Fruit fly (Drosophila melanogaster) whole organism, embryonic: ENCODE data around the gene Tim8.
A peak's percentile ranks its signal among the peaks of the same experiment; 100 is the strongest.

ENCODE experiments used
- Ada2b ChIP-seq: fragments of 200-800 bp; sonication (Bioruptor generic); IDR thresholded peaks from 2 replicates; pipeline ENCODE4 v1.3.6; 2022; ENCODE audit warnings: missing biosample characterization, missing genetic modification characterization
- Atf-2 ChIP-seq: fragments of 200-800 bp; sonication (Bioruptor generic); optimal IDR thresholded peaks from 2 replicates; lab custom pipeline; 2016; ENCODE audit warnings: missing biosample characterization, missing genetic modification characterization
- Awh ChIP-seq: fragments of 200-800 bp; sonication (Bioruptor generic); IDR thresholded peaks from 2 replicates; pipeline ENCODE4, ENCODE4 v1.3.6; 2022; ENCODE audit warnings: missing biosample characterization, missing genetic modification characterization
- Blimp-1 ChIP-seq: fragments of 200-800 bp; sonication (Bioruptor generic); optimal IDR thresholded peaks from 3 replicates; lab custom pipeline; 2018; ENCODE audit warnings: missing biosample characterization, missing genetic modification characterization, mild to moderate bottlenecking, moderate library complexity, missing genetic modification reagents
- CG10431 ChIP-seq: fragments of 200-800 bp; sonication (Bioruptor generic); optimal IDR thresholded peaks from 3 replicates; lab custom pipeline; 2018; ENCODE audit warnings: missing biosample characterization, mild to moderate bottlenecking, missing genetic modification characterization
- CG11093 ChIP-seq: fragments of 200-800 bp; sonication (Bioruptor generic); IDR thresholded peaks from 3 replicates; pipeline ENCODE4 v1.3.6; 2022; ENCODE audit warnings: missing biosample characterization, missing genetic modification characterization
- CG11504 ChIP-seq: fragments of 200-800 bp; sonication (Bioruptor generic); optimal IDR thresholded peaks from 3 replicates; lab custom pipeline; 2019; ENCODE audit warnings: missing biosample characterization, mild to moderate bottlenecking, missing genetic modification characterization, moderate library complexity
- CG12391 ChIP-seq: fragments of 200-800 bp; sonication (Bioruptor generic); optimal IDR thresholded peaks from 3 replicates; lab custom pipeline; 2018; ENCODE audit warnings: missing biosample characterization, mild to moderate bottlenecking, missing genetic modification characterization, moderate library complexity
- CG12769 ChIP-seq: fragments of 200-800 bp; sonication (Bioruptor generic); optimal IDR thresholded peaks from 2 replicates; lab custom pipeline; 2019; ENCODE audit warnings: missing biosample characterization, mild to moderate bottlenecking, missing genetic modification characterization, moderate library complexity
- CG14014 ChIP-seq: fragments of 200-800 bp; sonication (Bioruptor generic); IDR thresholded peaks from 2 replicates; pipeline ENCODE4 v1.3.6; 2022; ENCODE audit warnings: missing biosample characterization, missing genetic modification characterization
- CG14860 ChIP-seq: fragments of 200-800 bp; sonication (Bioruptor generic); IDR thresholded peaks from 3 replicates; pipeline ENCODE4 v1.3.6; 2022; ENCODE audit warnings: missing biosample characterization, missing genetic modification characterization; ENCODE audit not compliant: partially characterized antibody
- CG1647 ChIP-seq: fragments of 200-800 bp; sonication (Bioruptor generic); optimal IDR thresholded peaks from 3 replicates; lab custom pipeline; 2016; ENCODE audit warnings: missing biosample characterization, missing genetic modification characterization
- CG18476 ChIP-seq: fragments of 200-800 bp; sonication (Bioruptor generic); optimal IDR thresholded peaks from 2 replicates; lab custom pipeline; 2016; ENCODE audit warnings: missing biosample characterization, mild to moderate bottlenecking, missing genetic modification characterization
- CG18764 ChIP-seq: fragments of 200-800 bp; sonication (Bioruptor generic); optimal IDR thresholded peaks from 3 replicates; lab custom pipeline; 2016; ENCODE audit warnings: missing biosample characterization, missing genetic modification characterization
- CG4282 ChIP-seq: fragments of 200-800 bp; sonication (Bioruptor generic); optimal IDR thresholded peaks from 2 replicates; lab custom pipeline; 2016; ENCODE audit warnings: missing biosample characterization, missing genetic modification characterization
- CG4730 ChIP-seq: fragments of 200-800 bp; sonication (Bioruptor generic); IDR thresholded peaks from 2 replicates; pipeline ENCODE4 v1.3.6; 2022; ENCODE audit warnings: missing biosample characterization, missing genetic modification characterization
- CG6854 ChIP-seq: fragments of 200-800 bp; sonication (Bioruptor generic); optimal IDR thresholded peaks from 3 replicates; lab custom pipeline; 2017; ENCODE audit warnings: missing biosample characterization, mild to moderate bottlenecking, missing genetic modification characterization
- CG7839 ChIP-seq: fragments of 200-800 bp; sonication (Bioruptor generic); optimal IDR thresholded peaks from 3 replicates; lab custom pipeline; 2018; ENCODE audit warnings: missing biosample characterization, mild to moderate bottlenecking, missing genetic modification characterization, moderate library complexity
- CG7963 ChIP-seq: fragments of 200-800 bp; sonication (Bioruptor generic); IDR thresholded peaks from 3 replicates; pipeline ENCODE4 v1.3.6; 2022; ENCODE audit warnings: missing biosample characterization, missing genetic modification characterization; ENCODE audit not compliant: partially characterized antibody
- CG8478 ChIP-seq: fragments of >200 bp; optimal IDR thresholded peaks from 2 replicates; lab custom pipeline; 2018
- Deaf1 ChIP-seq: fragments of 200-800 bp; optimal IDR thresholded peaks from 3 replicates; lab custom pipeline; 2019; ENCODE audit warnings: missing biosample characterization, mild to moderate bottlenecking, missing genetic modification characterization, moderate library complexity
- Dfd ChIP-seq, 2 experiments: fragments of >200 bp; optimal IDR thresholded peaks; 2 replicates each; lab custom pipeline; 2017; ENCODE audit warnings: missing biosample characterization in 2 of 2, missing genetic modification characterization in 2 of 2
- Gug ChIP-seq: fragments of 200-800 bp; sonication (Bioruptor generic); IDR thresholded peaks from 4 replicates; pipeline ENCODE4 v1.3.6; 2022; ENCODE audit warnings: missing biosample characterization, missing genetic modification characterization
- Hr39 ChIP-seq: fragments of >200 bp; optimal IDR thresholded peaks from 2 replicates; lab custom pipeline; 2017
- MESR4 ChIP-seq: fragments of 200-800 bp; sonication (Bioruptor generic); optimal IDR thresholded peaks from 2 replicates; lab custom pipeline; 2018; ENCODE audit warnings: missing biosample characterization, mild to moderate bottlenecking, missing genetic modification characterization, moderate library complexity
- Neu2 ChIP-seq: fragments of 200-800 bp; sonication (Bioruptor generic); optimal IDR thresholded peaks from 3 replicates; lab custom pipeline; 2016; ENCODE audit warnings: missing biosample characterization, missing genetic modification characterization, borderline replicate concordance
- Optix ChIP-seq: fragments of 200-800 bp; sonication (Bioruptor generic); IDR thresholded peaks from 3 replicates; pipeline ENCODE4 v1.3.6; 2022; ENCODE audit warnings: missing biosample characterization, missing genetic modification characterization
- Ravus ChIP-seq: fragments of 200-800 bp; sonication (Bioruptor generic); IDR thresholded peaks from 2 replicates; pipeline ENCODE4 v1.3.6; 2022; ENCODE audit warnings: missing biosample characterization, missing genetic modification characterization
- al ChIP-seq: fragments of 200-800 bp; sonication (Bioruptor generic); IDR thresholded peaks from 2 replicates; pipeline ENCODE4 v1.3.6; 2022; ENCODE audit warnings: missing biosample characterization, missing genetic modification characterization
- br ChIP-seq: fragments of >200 bp; optimal IDR thresholded peaks from 2 replicates; lab custom pipeline; 2017
- bsh ChIP-seq, 2 experiments: fragments of 200-800 bp; sonication (Bioruptor generic); optimal IDR thresholded peaks; 2 replicates each; lab custom pipeline; 2017 to 2018; ENCODE audit warnings: mild to moderate bottlenecking in 2 of 2, missing biosample characterization in 2 of 2, missing genetic modification characterization in 2 of 2, moderate library complexity in 1 of 2
- dmrt99B ChIP-seq: fragments of 200-800 bp; sonication (Bioruptor generic); optimal IDR thresholded peaks from 2 replicates; lab custom pipeline; 2018; ENCODE audit warnings: missing biosample characterization, mild to moderate bottlenecking, missing genetic modification characterization, moderate library complexity
- esg ChIP-seq: fragments of 200-800 bp; sonication (Bioruptor generic); conservative IDR thresholded peaks from 2 replicates; pipeline ENCODE4 v1.3.6; 2022; ENCODE audit warnings: missing biosample characterization, missing genetic modification characterization
- ewg ChIP-seq: fragments of 200-800 bp; sonication (Bioruptor generic); optimal IDR thresholded peaks from 3 replicates; lab custom pipeline; 2017; ENCODE audit warnings: mild to moderate bottlenecking, missing biosample characterization, missing genetic modification reagents, missing genetic modification characterization
- fd64A ChIP-seq: fragments of 200-800 bp; sonication (Bioruptor generic); optimal IDR thresholded peaks from 3 replicates; lab custom pipeline; 2018; ENCODE audit warnings: missing biosample characterization, mild to moderate bottlenecking, missing genetic modification characterization
- gcm2 ChIP-seq: fragments of 200-800 bp; sonication (Bioruptor generic); optimal IDR thresholded peaks from 2 replicates; lab custom pipeline; 2016; ENCODE audit warnings: missing biosample characterization, missing genetic modification characterization
- gfzf ChIP-seq: fragments of 200-800 bp; sonication (Bioruptor generic); optimal IDR thresholded peaks from 2 replicates; lab custom pipeline; 2016; ENCODE audit warnings: missing biosample characterization, mild to moderate bottlenecking, missing genetic modification characterization, moderate library complexity
- gsb ChIP-seq: fragments of 200-800 bp; sonication (Bioruptor generic); IDR thresholded peaks from 2 replicates; pipeline ENCODE4 v1.3.6; 2022; ENCODE audit warnings: missing biosample characterization, missing genetic modification characterization
- jumu ChIP-seq: fragments of 200-800 bp; sonication (Bioruptor generic); optimal IDR thresholded peaks from 3 replicates; lab custom pipeline; 2016; ENCODE audit warnings: missing biosample characterization, missing genetic modification characterization
- pnt ChIP-seq: fragments of 200-800 bp; sonication (Bioruptor generic); optimal IDR thresholded peaks from 3 replicates; lab custom pipeline; 2016; ENCODE audit warnings: missing biosample characterization, missing genetic modification characterization
- schlank ChIP-seq: fragments of 200-800 bp; sonication (Bioruptor generic); optimal IDR thresholded peaks from 2 replicates; lab custom pipeline; 2018; ENCODE audit warnings: missing biosample characterization, mild to moderate bottlenecking, missing genetic modification characterization
- scrt ChIP-seq: fragments of 200-800 bp; sonication (Bioruptor generic); optimal IDR thresholded peaks from 2 replicates; lab custom pipeline; 2018; ENCODE audit warnings: missing biosample characterization, mild to moderate bottlenecking, missing genetic modification characterization, moderate library complexity
- shn ChIP-seq: fragments of 200-800 bp; sonication (Bioruptor generic); optimal IDR thresholded peaks from 3 replicates; lab custom pipeline; 2016; ENCODE audit warnings: missing biosample characterization, missing genetic modification characterization
- sima ChIP-seq: fragments of 200-800 bp; sonication (Bioruptor generic); optimal IDR thresholded peaks from 2 replicates; lab custom pipeline; 2016; ENCODE audit warnings: missing biosample characterization, missing genetic modification characterization
- sr ChIP-seq: fragments of 200-800 bp; sonication (Bioruptor generic); IDR thresholded peaks from 3 replicates; pipeline ENCODE4 v1.3.6; 2022; ENCODE audit warnings: missing biosample characterization, missing genetic modification characterization
- stc ChIP-seq: fragments of 200-800 bp; sonication (Bioruptor generic); IDR thresholded peaks from 2 replicates; pipeline ENCODE4 v1.3.6; 2022; ENCODE audit warnings: missing biosample characterization, missing genetic modification characterization
- toy ChIP-seq: fragments of 200-800 bp; sonication (Bioruptor generic); IDR thresholded peaks from 2 replicates; pipeline ENCODE4 v1.3.6; 2022; ENCODE audit warnings: missing biosample characterization, missing genetic modification characterization
- trem ChIP-seq: fragments of 200-800 bp; optimal IDR thresholded peaks from 3 replicates; lab custom pipeline; 2019; ENCODE audit warnings: missing biosample characterization, mild to moderate bottlenecking, missing genetic modification characterization, moderate library complexity
- trh ChIP-seq: fragments of 200-800 bp; sonication (Bioruptor generic); optimal IDR thresholded peaks from 2 replicates; lab custom pipeline; 2016; ENCODE audit warnings: missing biosample characterization, missing genetic modification characterization
- z ChIP-seq: fragments of 200-800 bp; sonication (Bioruptor generic); IDR thresholded peaks from 3 replicates; pipeline ENCODE4 v1.3.6; 2022; ENCODE audit warnings: missing biosample characterization, missing genetic modification characterization
- zfh2 ChIP-seq: fragments of 200-800 bp; sonication (Bioruptor generic); optimal IDR thresholded peaks from 2 replicates; lab custom pipeline; 2016; ENCODE audit warnings: missing biosample characterization, missing genetic modification characterization

The Tim8 gene

DNA sequence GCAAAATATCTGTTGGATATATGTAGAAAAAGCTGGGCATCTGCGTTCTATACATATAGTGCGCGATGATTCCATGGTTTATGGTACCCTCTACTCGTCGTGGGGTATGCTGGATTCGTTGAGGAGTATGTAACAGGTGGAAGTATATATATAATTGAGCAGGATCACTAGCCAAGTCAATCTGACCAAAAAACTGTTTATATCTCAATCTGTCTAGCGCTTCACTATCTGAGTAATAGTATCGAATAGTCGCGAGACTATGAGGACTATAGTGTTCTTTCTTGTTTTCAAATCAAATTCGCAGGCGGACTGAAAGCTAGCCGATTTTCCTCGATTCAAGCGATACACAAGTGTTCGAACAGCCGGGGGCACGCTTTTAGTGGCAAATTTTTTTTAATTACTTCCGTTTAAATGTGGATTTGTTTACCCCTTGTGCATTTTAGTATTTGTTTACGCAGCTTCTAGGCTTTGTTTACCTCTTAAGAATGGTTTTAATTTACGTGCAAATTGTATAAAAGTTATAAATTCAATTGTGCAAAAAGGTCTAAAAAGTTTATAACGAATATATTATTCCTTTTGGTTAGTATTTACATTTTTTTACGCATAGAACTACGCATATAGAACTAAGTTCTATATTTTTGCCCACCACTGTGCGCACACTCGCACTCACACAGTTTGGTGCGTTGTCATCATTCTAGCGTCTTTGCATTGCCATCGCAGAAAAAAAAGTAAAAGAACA is 22.5 kb downstream of the Tim8 start (continued):
- no peak for TF ChIP-seq CG10431 (GFP tag; lab: Kevin White, UChicago)
- peak; percentile 37 for TF ChIP-seq Atf-2
- TF ChIP-seq trem (tag; lab: Kevin White, UChicago): peak; percentile 12
- peak; percentile 84 for TF ChIP-seq jumu
- no peak for TF ChIP-seq sima (GFP tag; lab: Kevin White, UChicago)
- TF ChIP-seq Awh (GFP tag; lab: Robert Waterston, UW): peak; percentile 83
- TF ChIP-seq sr (GFP tag; lab: Robert Waterston, UW): peak; percentile 57; the same call in 2 of the 3 replicates
- TF ChIP-seq Neu2 (GFP tag; lab: Kevin White, UChicago): no peak
- TF ChIP-seq fd64A (GFP tag; lab: Kevin White, UChicago): peak; percentile 6
- peak; percentile 70 for TF ChIP-seq shn
- TF ChIP-seq schlank: peak; percentile 70
- peak; percentile 47 for TF ChIP-seq Deaf1 (tag; lab: Kevin White, UChicago)
- TF ChIP-seq Ada2b: peak; percentile 91
- peak; percentile 35 for TF ChIP-seq CG6854 (GFP tag; lab: Kevin White, UChicago)
- TF ChIP-seq ewg (GFP tag; lab: Kevin White, UChicago): peak; percentile 50
- peak; percentile 80 for TF ChIP-seq zfh2 (GFP tag; lab: Kevin White, UChicago)
- no peak for TF ChIP-seq gfzf (GFP tag; lab: Kevin White, UChicago)
- no peak for TF ChIP-seq CG7963 (GFP tag; lab: Robert Waterston, UW)
- no peak for TF ChIP-seq z (GFP tag; lab: Robert Waterston, UW)
- peak; percentile 94 for TF ChIP-seq CG12769
- TF ChIP-seq al (GFP tag; lab: Robert Waterston, UW): peak; percentile 85
- peak; percentile 62 to 65 for TF ChIP-seq bsh (GFP tag; optimal IDR thresholded peaks at IDR 0.05; lab: Kevin White, UChicago)
- TF ChIP-seq MESR4 (GFP tag; lab: Kevin White, UChicago): no peak
- peak; percentile 64 for TF ChIP-seq gsb (GFP tag; lab: Robert Waterston, UW)
- peak; percentile 69 for TF ChIP-seq CG12391
- peak; percentile 60 for TF ChIP-seq Blimp-1 (GFP tag; lab: Kevin White, UChicago)
- peak; percentile 77 for TF ChIP-seq gcm2
- peak; percentile 68 for TF ChIP-seq CG18476 (GFP tag; lab: Kevin White, UChicago)
- peak; percentile 79 for TF ChIP-seq Gug (GFP tag; lab: Robert Waterston, UW)
- peak; percentile 81 for TF ChIP-seq Optix
- peak; percentile 82 for TF ChIP-seq CG11504 (tag; lab: Kevin White, UChicago)
- peak; percentile 72 for TF ChIP-seq toy (GFP tag; lab: Robert Waterston, UW)
- peak; percentile 46 for TF ChIP-seq Ravus
- TF ChIP-seq CG14014 (GFP tag; lab: Robert Waterston, UW): peak; percentile 86
- peak; percentile 85 for TF ChIP-seq CG7839 (tag; lab: Kevin White, UChicago)
- peak; percentile 25 for TF ChIP-seq CG4282 (GFP tag; lab: Kevin White, UChicago)
- peak; percentile 80 for TF ChIP-seq dmrt99B (tag; lab: Kevin White, UChicago)
- TF ChIP-seq Dfd (GFP tag; optimal IDR thresholded peaks at IDR 0.05; lab: Kevin White, UChicago): no peak
- peak; percentile 19 for TF ChIP-seq trh (GFP tag; lab: Kevin White, UChicago)
- TF ChIP-seq br: no peak
- peak; percentile 79 for TF ChIP-seq esg
- peak; percentile 82 for TF ChIP-seq stc (GFP tag; lab: Robert Waterston, UW)
- no peak for TF ChIP-seq Hr39 (lab: Kevin White, UChicago)
- peak; percentile 77 for TF ChIP-seq CG1647 (GFP tag; lab: Kevin White, UChicago)
- TF ChIP-seq CG18764 (GFP tag; lab: Kevin White, UChicago): peak; percentile 57
- no peak for TF ChIP-seq CG14860 (GFP tag; lab: Robert Waterston, UW)
- TF ChIP-seq CG4730: peak; percentile 71
- TF ChIP-seq CG8478: no peak
- TF ChIP-seq CG11093: peak; percentile 70
- peak; percentile 39 for TF ChIP-seq scrt (GFP tag; lab: Kevin White, UChicago)
- peak; percentile 77 for TF ChIP-seq pnt (GFP tag; lab: Kevin White, UChicago)
